Fruit fly (Drosophila melanogaster): Measurements from ENCODE around the gene Srp54k.
A peak's percentile ranks its signal among the peaks of the same experiment; 100 is the strongest.

Gene Srp54k

DNA sequence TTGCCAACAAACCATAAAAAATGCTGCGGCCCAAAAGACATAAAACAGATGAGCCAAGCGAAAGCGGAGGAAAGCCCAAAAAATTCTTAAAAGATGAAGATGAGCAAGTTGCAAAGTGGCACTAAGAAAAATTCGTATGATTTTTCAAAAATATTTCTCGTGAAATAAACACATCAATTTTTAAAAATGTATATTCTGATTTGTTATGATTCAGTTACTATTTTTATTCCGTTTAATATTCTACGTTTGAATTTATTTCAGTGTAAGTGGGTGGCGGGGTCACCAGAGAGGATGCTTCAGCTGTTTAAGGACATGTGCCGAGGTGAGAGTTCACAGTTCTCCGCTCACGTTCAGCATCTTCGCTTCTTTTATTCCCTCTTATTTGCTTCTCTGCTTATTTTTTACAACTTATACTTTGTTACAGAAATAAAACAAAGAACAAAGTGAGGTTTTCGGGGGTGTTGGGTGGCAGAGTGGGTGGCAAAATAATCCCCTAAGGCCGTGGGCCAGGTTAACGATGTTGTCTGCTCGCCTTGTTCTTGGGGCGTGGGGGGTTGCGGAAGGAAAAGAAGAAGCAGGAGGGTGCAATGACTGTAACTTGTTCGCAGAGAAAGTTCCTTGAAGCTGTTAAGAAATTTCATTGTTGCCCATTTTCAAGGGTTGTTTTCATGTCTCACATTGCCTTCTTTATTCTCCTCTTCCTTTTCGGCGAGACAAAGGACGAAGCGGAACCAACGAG lies 29.9 kb downstream of the Srp54k start (continued):
- TF ChIP-seq CG11560 (tag; IDR thresholded peaks at IDR 0.05), result 0 out of 3 replicates have a peak, but pooled peaks have one; percentile 39
- TF ChIP-seq Sry-δ (GFP tag; optimal IDR thresholded peaks at IDR 0.05), result peak; percentile 6
- no peak for TF ChIP-seq Hr39 (optimal IDR thresholded peaks at IDR 0.05)
- TF ChIP-seq CG13287 (GFP tag; IDR thresholded peaks at IDR 0.05; ENCODE audit: partially characterized antibody), result no peak
- no peak for TF ChIP-seq TFAM (GFP tag; optimal IDR thresholded peaks at IDR 0.05)
- no peak for TF ChIP-seq CG10209 (GFP tag; optimal IDR thresholded peaks at IDR 0.05)
- no peak for TF ChIP-seq disco-r (GFP tag; optimal IDR thresholded peaks at IDR 0.05)
- TF ChIP-seq tx (GFP tag; optimal IDR thresholded peaks at IDR 0.05), result no peak
- TF ChIP-seq nerfin-1 (tag; optimal IDR thresholded peaks at IDR 0.05), result no peak
- no peak for TF ChIP-seq cg (GFP tag; optimal IDR thresholded peaks at IDR 0.05)
- no peak for TF ChIP-seq jigr1 (GFP tag; IDR thresholded peaks at IDR 0.05)
- peak; percentile 49 for TF ChIP-seq NfI (GFP tag; optimal IDR thresholded peaks at IDR 0.05)
- TF ChIP-seq bigmax (GFP tag; optimal IDR thresholded peaks at IDR 0.05), result no peak
- 0 out of 2 replicates have a peak, but pooled peaks have one; percentile 28 for TF ChIP-seq MBD-R2 (GFP tag; IDR thresholded peaks at IDR 0.05)
- no peak for TF ChIP-seq Spps (tag; optimal IDR thresholded peaks at IDR 0.05)
- TF ChIP-seq BtbVII (GFP tag; optimal IDR thresholded peaks at IDR 0.05), result no peak
- no peak for TF ChIP-seq pfk (GFP tag; optimal IDR thresholded peaks at IDR 0.05)
- no peak for TF ChIP-seq mirr (GFP tag; optimal IDR thresholded peaks at IDR 0.05)
- TF ChIP-seq CG4404 (GFP tag; IDR thresholded peaks at IDR 0.05), result no peak
- peak; percentile 33; the same call in 1 of the 2 replicates for TF ChIP-seq CG9932 (GFP tag; IDR thresholded peaks at IDR 0.05)
- TF ChIP-seq Dip2 (GFP tag; IDR thresholded peaks at IDR 0.05), result no peak
- peak; percentile 14 for TF ChIP-seq CG6854 (GFP tag; optimal IDR thresholded peaks at IDR 0.05)
- TF ChIP-seq CG6683 (GFP tag; optimal IDR thresholded peaks at IDR 0.05), result peak; percentile 31
- no peak for TF ChIP-seq CG11398 (GFP tag; optimal IDR thresholded peaks at IDR 0.05)
- TF ChIP-seq CG7786 (GFP tag; optimal IDR thresholded peaks at IDR 0.05), result no peak
- TF ChIP-seq fd3F (GFP tag; optimal IDR thresholded peaks at IDR 0.05), result peak; percentile 19
- TF ChIP-seq E2f2 (GFP tag; IDR thresholded peaks at IDR 0.05), result peak; percentile 31; the same call in 1 of the 2 replicates
- no peak for TF ChIP-seq CG4360 (GFP tag; IDR thresholded peaks at IDR 0.05)
- TF ChIP-seq ken (GFP tag; IDR thresholded peaks at IDR 0.05), result no peak
- peak; percentile 40; the same call in 1 of the 3 replicates for TF ChIP-seq CG17361 (GFP tag; IDR thresholded peaks at IDR 0.05)
- no peak for TF ChIP-seq CG12299 (tag; optimal IDR thresholded peaks at IDR 0.05)
- no peak for TF ChIP-seq CG32772 (GFP tag; IDR thresholded peaks at IDR 0.05)
- TF ChIP-seq Oli (tag; optimal IDR thresholded peaks at IDR 0.05), result peak; percentile 43
- peak; percentile 32 for TF ChIP-seq CG13624 (GFP tag; optimal IDR thresholded peaks at IDR 0.05)
- TF ChIP-seq Tbp (GFP tag; optimal IDR thresholded peaks at IDR 0.05), result no peak
- TF ChIP-seq HLHmδ (GFP tag; optimal IDR thresholded peaks at IDR 0.05), result no peak
- TF ChIP-seq ttk (GFP tag; IDR thresholded peaks at IDR 0.05), result no peak; the same call in 1 of the 2 replicates
- TF ChIP-seq pita (GFP tag; optimal IDR thresholded peaks at IDR 0.05), result no peak
- no peak; the same call in 1 of the 2 replicates for TF ChIP-seq Atf6 (GFP tag; IDR thresholded peaks at IDR 0.05)
- no peak for TF ChIP-seq CG8944 (GFP tag; optimal IDR thresholded peaks at IDR 0.05)
- TF ChIP-seq Fer3 (tag; optimal IDR thresholded peaks at IDR 0.05), result peak; percentile 36
- TF ChIP-seq Dp (GFP tag; optimal IDR thresholded peaks at IDR 0.05), result no peak
- no peak for TF ChIP-seq CG17802 (tag; optimal IDR thresholded peaks at IDR 0.05)
- TF ChIP-seq Blimp-1 (GFP tag; optimal IDR thresholded peaks at IDR 0.05), result peak; percentile 41
- peak; percentile 28 for TF ChIP-seq zf30C (GFP tag; optimal IDR thresholded peaks at IDR 0.05)
- no peak for TF ChIP-seq corto (GFP tag; optimal IDR thresholded peaks at IDR 0.05)
- TF ChIP-seq Rx (GFP tag; IDR thresholded peaks at IDR 0.05), result peak; percentile 20; the same call in 1 of the 2 replicates
- peak; percentile 28 for TF ChIP-seq CG9817 (tag; optimal IDR thresholded peaks at IDR 0.05)
- TF ChIP-seq CG15514 (GFP tag; optimal IDR thresholded peaks at IDR 0.05), result peak; percentile 17
- TF ChIP-seq Antp (GFP tag; optimal IDR thresholded peaks at IDR 0.05), result no peak

Measured in whole organism, embryonic.